Fruit fly (Drosophila melanogaster): Measurements from ENCODE around the gene CG14957.
A peak's percentile ranks its signal among the peaks of the same experiment; 100 is the strongest.

Gene CG14957

dm6 chr3L:3148125-3149059, 39.0 kb upstream of the CG14957 start, which contains the start of the genes Usp5 and BtbVII (continued):
- no peak for TF ChIP-seq tap (tag; optimal IDR thresholded peaks at IDR 0.05)
- no peak for TF ChIP-seq CG17912 (GFP tag; optimal IDR thresholded peaks at IDR 0.05)
- TF ChIP-seq stwl (tag; optimal IDR thresholded peaks at IDR 0.05): peak; percentile 61
- TF ChIP-seq Tbp (GFP tag; optimal IDR thresholded peaks at IDR 0.05): no peak
- no peak for TF ChIP-seq Hmx (GFP tag; optimal IDR thresholded peaks at IDR 0.05)
- TF ChIP-seq CG43689 (GFP tag; IDR thresholded peaks at IDR 0.05): no peak
- peak; percentile 67 for TF ChIP-seq ems (GFP tag; optimal IDR thresholded peaks at IDR 0.05)
- TF ChIP-seq Fer3 (tag; optimal IDR thresholded peaks at IDR 0.05): peak; percentile 50
- TF ChIP-seq CG10543 (GFP tag; optimal IDR thresholded peaks at IDR 0.05): peak; percentile 49
- peak; percentile 71; the same call in 1 of the 2 replicates for TF ChIP-seq vvl (GFP tag; IDR thresholded peaks at IDR 0.05)
- TF ChIP-seq klu (GFP tag; IDR thresholded peaks at IDR 0.05): no peak
- TF ChIP-seq ATbp (GFP tag; optimal IDR thresholded peaks at IDR 0.05): peak; percentile 22
- TF ChIP-seq dpn (GFP tag; optimal IDR thresholded peaks at IDR 0.05): peak; percentile 67 to 80
- no peak for TF ChIP-seq sens-2 (GFP tag; IDR thresholded peaks at IDR 0.05)
- TF ChIP-seq corto (GFP tag; optimal IDR thresholded peaks at IDR 0.05): peak; percentile 27
- TF ChIP-seq CG10321 (GFP tag; IDR thresholded peaks at IDR 0.05): no peak
- TF ChIP-seq Dll (GFP tag; IDR thresholded peaks at IDR 0.05; ENCODE audit: partially characterized antibody): peak; percentile 100
- TF ChIP-seq sna (GFP tag; IDR thresholded peaks at IDR 0.05; ENCODE audit: partially characterized antibody): peak; percentile 99
- peak; percentile 60 for TF ChIP-seq dm (GFP tag; optimal IDR thresholded peaks at IDR 0.05)
- peak; percentile 78 for TF ChIP-seq gfzf (GFP tag; optimal IDR thresholded peaks at IDR 0.05)
- peak; percentile 60; the same call in 1 of the 3 replicates for TF ChIP-seq tgo (GFP tag; IDR thresholded peaks at IDR 0.05)
- TF ChIP-seq Lpt (GFP tag; optimal IDR thresholded peaks at IDR 0.05): no peak
- peak; percentile 36; the same call in 1 of the 2 replicates for TF ChIP-seq chm (GFP tag; IDR thresholded peaks at IDR 0.05)
- no peak for TF ChIP-seq GATAe (GFP tag; conservative IDR thresholded peaks at IDR 0.05)
- peak; percentile 70 for TF ChIP-seq CG13775 (GFP tag; optimal IDR thresholded peaks at IDR 0.05)
- peak; percentile 42; the same call in 1 of the 2 replicates for TF ChIP-seq CG6272 (GFP tag; IDR thresholded peaks at IDR 0.05)
- TF ChIP-seq CG12942 (GFP tag; optimal IDR thresholded peaks at IDR 0.05): peak; percentile 50
- no peak for TF ChIP-seq CG3726 (GFP tag; IDR thresholded peaks at IDR 0.05)
- TF ChIP-seq bab2 (GFP tag; optimal IDR thresholded peaks at IDR 0.05): peak; percentile 56
- peak; percentile 80 for TF ChIP-seq CG6791 (GFP tag; IDR thresholded peaks at IDR 0.05; ENCODE audit: partially characterized antibody)
- TF ChIP-seq abd-A (tag; optimal IDR thresholded peaks at IDR 0.05): no peak
- peak; percentile 47; the same call in 1 of the 2 replicates for TF ChIP-seq H2.0 (GFP tag; IDR thresholded peaks at IDR 0.05)
- TF ChIP-seq dimm (GFP tag; IDR thresholded peaks at IDR 0.05): no peak
- peak; percentile 77 for TF ChIP-seq hkb (optimal IDR thresholded peaks at IDR 0.05)
- peak; percentile 50 for TF ChIP-seq hkb (GFP tag; IDR thresholded peaks at IDR 0.05)
- peak; percentile 39 for TF ChIP-seq CG2678 (tag; optimal IDR thresholded peaks at IDR 0.05)
- TF ChIP-seq CG31441 (GFP tag; IDR thresholded peaks at IDR 0.05): peak; percentile 49; the same call in 1 of the 2 replicates
- peak; percentile 16 for TF ChIP-seq Spps (tag; optimal IDR thresholded peaks at IDR 0.05)
- TF ChIP-seq Eip74EF (GFP tag; optimal IDR thresholded peaks at IDR 0.05): no peak
- peak; percentile 39 for TF ChIP-seq CG15269 (tag; optimal IDR thresholded peaks at IDR 0.05)
- TF ChIP-seq CG12219 (GFP tag; optimal IDR thresholded peaks at IDR 0.05): peak; percentile 44
- peak; percentile 27 for TF ChIP-seq cato (GFP tag; optimal IDR thresholded peaks at IDR 0.05; ENCODE audit: borderline replicate concordance)
- peak; percentile 65; the same call in 2 of the 4 replicates for TF ChIP-seq Gug (GFP tag; IDR thresholded peaks at IDR 0.05)
- TF ChIP-seq Bdp1 (GFP tag; optimal IDR thresholded peaks at IDR 0.05): peak; percentile 64
- peak; percentile 56 for TF ChIP-seq CG7786 (GFP tag; optimal IDR thresholded peaks at IDR 0.05)
- TF ChIP-seq grn (GFP tag; optimal IDR thresholded peaks at IDR 0.05): no peak
- TF ChIP-seq ttk (GFP tag; IDR thresholded peaks at IDR 0.05): no peak
- peak; percentile 36; the same call in 1 of the 2 replicates for TF ChIP-seq al (GFP tag; IDR thresholded peaks at IDR 0.05)
- TF ChIP-seq CG30403 (GFP tag; optimal IDR thresholded peaks at IDR 0.05): peak; percentile 69

All from whole organism, embryonic.